Fruit fly (Drosophila melanogaster) whole organism, embryonic: ENCODE data around the gene Sirt4.

Source experiments
- ATbp ChIP-seq: fragments of 200-800 bp; sonication (Bioruptor generic); optimal IDR thresholded peaks from 2 replicates; lab custom pipeline; 2017; ENCODE audit warnings: missing biosample characterization, mild to moderate bottlenecking, missing genetic modification characterization, missing genetic modification reagents
- Bgb ChIP-seq: fragments of 200-800 bp; sonication (Bioruptor generic); IDR thresholded peaks from 2 replicates; pipeline ENCODE4 v1.3.6; 2022; ENCODE audit warnings: missing biosample characterization, missing genetic modification characterization; ENCODE audit not compliant: partially characterized antibody
- CG13775 ChIP-seq: fragments of 200-800 bp; sonication (Bioruptor generic); optimal IDR thresholded peaks from 3 replicates; lab custom pipeline; 2017; ENCODE audit warnings: missing biosample characterization, mild to moderate bottlenecking, missing genetic modification characterization
- CG14014 ChIP-seq: fragments of 200-800 bp; sonication (Bioruptor generic); IDR thresholded peaks from 2 replicates; pipeline ENCODE4 v1.3.6; 2022; ENCODE audit warnings: missing biosample characterization, missing genetic modification characterization
- CG15011 ChIP-seq: fragments of 200-800 bp; sonication (Bioruptor generic); optimal IDR thresholded peaks from 3 replicates; lab custom pipeline; 2018; ENCODE audit warnings: missing biosample characterization, mild to moderate bottlenecking, missing genetic modification characterization
- CG1603 ChIP-seq: fragments of 200-800 bp; sonication (Bioruptor generic); optimal IDR thresholded peaks from 2 replicates; lab custom pipeline; 2019; ENCODE audit warnings: missing biosample characterization, mild to moderate bottlenecking, missing genetic modification characterization, moderate library complexity
- CG16813 ChIP-seq: fragments of 200-800 bp; sonication (Bioruptor generic); IDR thresholded peaks from 3 replicates; pipeline ENCODE4 v1.3.6; 2022; ENCODE audit warnings: missing biosample characterization, missing genetic modification characterization; ENCODE audit not compliant: partially characterized antibody
- CG17829 ChIP-seq: fragments of 200-800 bp; optimal IDR thresholded peaks from 2 replicates; lab custom pipeline; 2019; ENCODE audit warnings: missing biosample characterization, mild to moderate bottlenecking, missing genetic modification characterization, moderate library complexity
- CG18011 ChIP-seq: fragments of 200-800 bp; sonication (Bioruptor generic); optimal IDR thresholded peaks from 2 replicates; lab custom pipeline; 2017; ENCODE audit warnings: missing biosample characterization, missing genetic modification characterization, mild to moderate bottlenecking, moderate library complexity, missing genotype
- CG2129 ChIP-seq: fragments of 200-800 bp; sonication (Bioruptor generic); IDR thresholded peaks from 2 replicates; pipeline ENCODE4 v1.3.6; 2022; ENCODE audit warnings: missing biosample characterization, missing genetic modification characterization; ENCODE audit not compliant: partially characterized antibody
- CG2199 ChIP-seq: fragments of 200-800 bp; sonication (Bioruptor generic); IDR thresholded peaks from 3 replicates; pipeline ENCODE4 v1.3.6; 2022; ENCODE audit warnings: missing biosample characterization, missing genetic modification characterization
- CG2678 ChIP-seq: fragments of 200-800 bp; sonication (Bioruptor generic); optimal IDR thresholded peaks from 3 replicates; lab custom pipeline; 2019; ENCODE audit warnings: missing biosample characterization, mild to moderate bottlenecking, missing genetic modification characterization, moderate library complexity
- CG4282 ChIP-seq: fragments of 200-800 bp; sonication (Bioruptor generic); optimal IDR thresholded peaks from 2 replicates; lab custom pipeline; 2016; ENCODE audit warnings: missing biosample characterization, missing genetic modification characterization
- CG4854 ChIP-seq: fragments of 200-800 bp; sonication (Bioruptor generic); optimal IDR thresholded peaks from 2 replicates; lab custom pipeline; 2016; ENCODE audit warnings: missing biosample characterization, missing genetic modification characterization, inconsistent platforms
- CG7963 ChIP-seq: fragments of 200-800 bp; sonication (Bioruptor generic); IDR thresholded peaks from 3 replicates; pipeline ENCODE4 v1.3.6; 2022; ENCODE audit warnings: missing biosample characterization, missing genetic modification characterization; ENCODE audit not compliant: partially characterized antibody
- Camta ChIP-seq: fragments of 200-800 bp; sonication (Bioruptor generic); optimal IDR thresholded peaks from 2 replicates; lab custom pipeline; 2016; ENCODE audit warnings: missing biosample characterization, missing genetic modification characterization
- Dfd ChIP-seq, 2 experiments: fragments of >200 bp; optimal IDR thresholded peaks; 2 replicates each; lab custom pipeline; 2017; ENCODE audit warnings: missing biosample characterization in 2 of 2, missing genetic modification characterization in 2 of 2
- Doc3 ChIP-seq: fragments of 200-800 bp; sonication (Bioruptor generic); IDR thresholded peaks from 3 replicates; pipeline ENCODE4 v1.3.6; 2022; ENCODE audit warnings: missing biosample characterization, missing genetic modification characterization; ENCODE audit not compliant: partially characterized antibody
- ERR ChIP-seq: fragments of 200-800 bp; sonication (Bioruptor generic); optimal IDR thresholded peaks from 2 replicates; lab custom pipeline; 2016; ENCODE audit warnings: missing biosample characterization, missing genetic modification characterization
- Mad ChIP-seq: fragments of 200-800 bp; sonication (Bioruptor generic); optimal IDR thresholded peaks from 2 replicates; lab custom pipeline; 2016; ENCODE audit warnings: missing biosample characterization, missing genetic modification characterization
- Nf-YB ChIP-seq: fragments of 200-800 bp; sonication (Bioruptor generic); optimal IDR thresholded peaks from 3 replicates; lab custom pipeline; 2019; ENCODE audit warnings: missing biosample characterization, mild to moderate bottlenecking, missing genetic modification characterization, moderate library complexity
- Opbp ChIP-seq: fragments of 200-800 bp; sonication (Bioruptor generic); IDR thresholded peaks from 3 replicates; pipeline ENCODE4 v1.3.6; 2022; ENCODE audit warnings: missing biosample characterization, missing genetic modification characterization; ENCODE audit not compliant: partially characterized antibody
- PHDP ChIP-seq: fragments of 200-800 bp; sonication (Bioruptor generic); optimal IDR thresholded peaks from 3 replicates; lab custom pipeline; 2018; ENCODE audit warnings: missing biosample characterization, mild to moderate bottlenecking, missing genetic modification characterization, moderate library complexity
- Scr ChIP-seq: fragments of 200-800 bp; sonication (Bioruptor generic); IDR thresholded peaks from 2 replicates; pipeline ENCODE4 v1.3.6; 2022; ENCODE audit warnings: missing biosample characterization, missing genetic modification characterization; ENCODE audit not compliant: partially characterized antibody
- Six4 ChIP-seq: fragments of 200-800 bp; sonication (Bioruptor generic); optimal IDR thresholded peaks from 2 replicates; lab custom pipeline; 2016; ENCODE audit warnings: missing biosample characterization, missing genetic modification characterization
- Sox102F ChIP-seq: fragments of 200-800 bp; sonication (Bioruptor generic); optimal IDR thresholded peaks from 2 replicates; lab custom pipeline; 2018; ENCODE audit warnings: missing biosample characterization, mild to moderate bottlenecking, missing genetic modification characterization, moderate library complexity
- Sry-δ ChIP-seq: fragments of 200-800 bp; sonication (Bioruptor generic); optimal IDR thresholded peaks from 2 replicates; lab custom pipeline; 2016; ENCODE audit warnings: missing biosample characterization, missing genetic modification characterization
- Ssrp ChIP-seq: fragments of 200-800 bp; sonication (Bioruptor generic); optimal IDR thresholded peaks from 2 replicates; lab custom pipeline; 2018; ENCODE audit warnings: missing biosample characterization, mild to moderate bottlenecking, missing genetic modification characterization, moderate library complexity
- TFAM ChIP-seq: fragments of 200-800 bp; sonication (Bioruptor generic); optimal IDR thresholded peaks from 2 replicates; lab custom pipeline; 2017; ENCODE audit warnings: missing biosample characterization, missing genetic modification characterization, inconsistent platforms
- Xrp1 ChIP-seq: fragments of 200-800 bp; sonication (Bioruptor generic); IDR thresholded peaks from 2 replicates; pipeline ENCODE4 v1.3.6; 2022; ENCODE audit warnings: missing biosample characterization, missing genetic modification characterization
- ab ChIP-seq: fragments of 200-800 bp; sonication (Bioruptor generic); optimal IDR thresholded peaks from 2 replicates; lab custom pipeline; 2016; ENCODE audit warnings: missing biosample characterization, missing genetic modification characterization
- ara ChIP-seq: fragments of 200-800 bp; sonication (Bioruptor generic); IDR thresholded peaks from 2 replicates; pipeline ENCODE4 v1.3.6; 2022; ENCODE audit warnings: missing biosample characterization, missing genetic modification characterization
- bigmax ChIP-seq: fragments of 200-800 bp; sonication (Bioruptor generic); optimal IDR thresholded peaks from 2 replicates; lab custom pipeline; 2018; ENCODE audit warnings: missing biosample characterization, mild to moderate bottlenecking, missing genetic modification characterization
- cad ChIP-seq: fragments of >200 bp; optimal IDR thresholded peaks from 2 replicates; lab custom pipeline; 2017; ENCODE audit warnings: missing biosample characterization, missing genetic modification characterization
- chm ChIP-seq: fragments of 200-800 bp; sonication (Bioruptor generic); IDR thresholded peaks from 2 replicates; pipeline ENCODE4 v1.3.6; 2022; ENCODE audit warnings: missing biosample characterization, missing genetic modification characterization
- crc ChIP-seq: fragments of 200-800 bp; sonication (Bioruptor generic); optimal IDR thresholded peaks from 2 replicates; lab custom pipeline; 2016; ENCODE audit warnings: missing biosample characterization, missing genetic modification characterization
- croc ChIP-seq: fragments of 200-800 bp; sonication (Bioruptor generic); conservative IDR thresholded peaks from 3 replicates; pipeline ENCODE4 v1.3.6; 2022; ENCODE audit warnings: missing biosample characterization, missing genetic modification characterization
- esg ChIP-seq: fragments of 200-800 bp; sonication (Bioruptor generic); conservative IDR thresholded peaks from 2 replicates; pipeline ENCODE4 v1.3.6; 2022; ENCODE audit warnings: missing biosample characterization, missing genetic modification characterization
- gfzf ChIP-seq: fragments of 200-800 bp; sonication (Bioruptor generic); optimal IDR thresholded peaks from 2 replicates; lab custom pipeline; 2016; ENCODE audit warnings: missing biosample characterization, mild to moderate bottlenecking, missing genetic modification characterization, moderate library complexity
- jumu ChIP-seq: fragments of 200-800 bp; sonication (Bioruptor generic); optimal IDR thresholded peaks from 3 replicates; lab custom pipeline; 2016; ENCODE audit warnings: missing biosample characterization, missing genetic modification characterization
- knrl ChIP-seq: fragments of 200-800 bp; sonication (Bioruptor generic); IDR thresholded peaks from 3 replicates; pipeline ENCODE4 v1.3.6; 2022; ENCODE audit warnings: missing biosample characterization, missing genetic modification characterization; ENCODE audit not compliant: partially characterized antibody
- nerfin-2 ChIP-seq: fragments of 200-800 bp; sonication (Bioruptor generic); IDR thresholded peaks from 2 replicates; pipeline ENCODE4 v1.3.6; 2022; ENCODE audit warnings: missing biosample characterization, missing genetic modification characterization; ENCODE audit not compliant: partially characterized antibody
- nmo ChIP-seq: fragments of 200-800 bp; sonication (Bioruptor generic); optimal IDR thresholded peaks from 2 replicates; lab custom pipeline; 2018; ENCODE audit warnings: missing biosample characterization, mild to moderate bottlenecking, missing genetic modification characterization, moderate library complexity
- pan ChIP-seq, 4 experiments: fragments of >200 bp in 3 of 4; fragments of 200-800 bp in 1 of 4; sonication (Bioruptor generic) in 1 of 4; optimal IDR thresholded peaks in 3 of 4; IDR thresholded peaks in 1 of 4; 2 replicates each; pipeline versions ENCODE4 v1.3.6 to Lab custom; 2017 to 2022; ENCODE audit warnings: missing biosample characterization in 2 of 4, missing genetic modification characterization in 2 of 4, mixed read lengths in 1 of 4
- schlank ChIP-seq: fragments of 200-800 bp; sonication (Bioruptor generic); optimal IDR thresholded peaks from 2 replicates; lab custom pipeline; 2018; ENCODE audit warnings: missing biosample characterization, mild to moderate bottlenecking, missing genetic modification characterization
- sna ChIP-seq: fragments of 200-800 bp; sonication (Bioruptor generic); IDR thresholded peaks from 2 replicates; pipeline ENCODE4 v1.3.6; 2022; ENCODE audit warnings: missing biosample characterization, missing genetic modification characterization; ENCODE audit not compliant: partially characterized antibody
- trem ChIP-seq: fragments of 200-800 bp; optimal IDR thresholded peaks from 3 replicates; lab custom pipeline; 2019; ENCODE audit warnings: missing biosample characterization, mild to moderate bottlenecking, missing genetic modification characterization, moderate library complexity
- twi ChIP-seq: fragments of 200-800 bp; optimal IDR thresholded peaks from 2 replicates; lab custom pipeline; 2019; ENCODE audit warnings: missing biosample characterization, mild to moderate bottlenecking, missing genetic modification characterization, moderate library complexity

Gene Sirt4

DNA sequence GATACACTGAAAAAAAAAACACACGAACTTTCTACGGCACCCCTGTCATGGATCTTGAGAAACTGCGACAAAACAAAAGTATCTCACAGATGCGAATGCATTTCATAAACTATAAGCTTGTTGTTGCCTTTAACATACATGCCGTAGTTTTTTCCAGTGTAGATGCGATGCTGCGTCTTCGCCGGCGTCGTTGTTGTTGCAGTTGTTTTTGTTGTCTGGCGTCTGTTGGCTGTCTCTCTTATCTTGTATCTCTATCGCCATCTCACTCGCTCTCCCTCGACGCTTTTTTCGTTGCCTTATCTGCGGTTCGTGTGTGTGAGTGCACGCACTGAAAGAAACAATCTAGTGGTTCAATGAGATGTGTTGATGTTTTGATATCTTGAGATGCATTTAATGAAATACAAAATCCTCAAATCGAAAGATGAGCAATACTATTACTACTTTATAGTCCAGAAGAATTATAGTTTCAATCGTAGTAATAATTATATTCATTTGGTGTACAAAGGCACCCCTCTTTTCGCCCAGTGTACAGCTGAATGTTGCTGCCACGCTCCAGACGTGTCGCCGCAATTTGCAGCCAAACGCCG is 30.8 kb upstream of the Sirt4 start (continued):
- peak; percentile 72 for TF ChIP-seq Sry-δ (GFP tag; lab: Kevin White, UChicago)
- TF ChIP-seq schlank (tag; lab: Kevin White, UChicago): peak; percentile 82
- TF ChIP-seq esg (GFP tag; lab: Robert Waterston, UW): peak; percentile 95
- TF ChIP-seq Nf-YB (GFP tag; lab: Kevin White, UChicago): peak; percentile 82
- TF ChIP-seq Six4 (GFP tag; lab: Kevin White, UChicago): peak; percentile 98
- TF ChIP-seq CG18011 (GFP tag; lab: Kevin White, UChicago): peak; percentile 67
- TF ChIP-seq Dfd (GFP tag; optimal IDR thresholded peaks at IDR 0.05; lab: Kevin White, UChicago): no peak
- TF ChIP-seq gfzf (GFP tag; lab: Kevin White, UChicago): peak; percentile 37
- TF ChIP-seq ara: peak; percentile 98
- peak; percentile 95 for TF ChIP-seq crc (GFP tag; lab: Kevin White, UChicago)
- TF ChIP-seq Sox102F (GFP tag; lab: Kevin White, UChicago): peak; percentile 95
- TF ChIP-seq nmo (GFP tag; lab: Kevin White, UChicago): peak; percentile 95
- no peak for TF ChIP-seq Bgb (GFP tag; lab: Robert Waterston, UW)
- peak; percentile 97 for TF ChIP-seq ERR
- peak; percentile 95 for TF ChIP-seq ATbp
- peak; percentile 99 for TF ChIP-seq jumu (GFP tag; lab: Kevin White, UChicago)
- TF ChIP-seq Doc3 (GFP tag; lab: Robert Waterston, UW): no peak
- TF ChIP-seq CG4854 (GFP tag; lab: Kevin White, UChicago): peak; percentile 86
- TF ChIP-seq trem: peak; percentile 82
- peak; percentile 95 for TF ChIP-seq CG2678 (tag; lab: Kevin White, UChicago)
- no peak for TF ChIP-seq nerfin-2 (GFP tag; lab: Robert Waterston, UW)
- TF ChIP-seq CG15011: peak; percentile 84
- peak; percentile 48 for TF ChIP-seq bigmax
- TF ChIP-seq CG4282: peak; percentile 96
- no peak for TF ChIP-seq cad (GFP tag; lab: Kevin White, UChicago)
- peak; percentile 96 for TF ChIP-seq Mad (GFP tag; lab: Kevin White, UChicago)
- peak; percentile 97 for TF ChIP-seq CG2199 (GFP tag; lab: Robert Waterston, UW)
- TF ChIP-seq CG17829 (tag; lab: Kevin White, UChicago): peak; percentile 81
- no peak for TF ChIP-seq sna (GFP tag; lab: Robert Waterston, UW)
- TF ChIP-seq Ssrp (tag; lab: Kevin White, UChicago): peak; percentile 96
- peak; percentile 98 for TF ChIP-seq ab (GFP tag; lab: Kevin White, UChicago)
- peak; percentile 89 for TF ChIP-seq PHDP (tag; lab: Kevin White, UChicago)
- peak; percentile 93 for TF ChIP-seq CG13775
- peak; percentile 94 for TF ChIP-seq CG14014
- TF ChIP-seq Camta (GFP tag; lab: Kevin White, UChicago): peak; percentile 97

DNA sequence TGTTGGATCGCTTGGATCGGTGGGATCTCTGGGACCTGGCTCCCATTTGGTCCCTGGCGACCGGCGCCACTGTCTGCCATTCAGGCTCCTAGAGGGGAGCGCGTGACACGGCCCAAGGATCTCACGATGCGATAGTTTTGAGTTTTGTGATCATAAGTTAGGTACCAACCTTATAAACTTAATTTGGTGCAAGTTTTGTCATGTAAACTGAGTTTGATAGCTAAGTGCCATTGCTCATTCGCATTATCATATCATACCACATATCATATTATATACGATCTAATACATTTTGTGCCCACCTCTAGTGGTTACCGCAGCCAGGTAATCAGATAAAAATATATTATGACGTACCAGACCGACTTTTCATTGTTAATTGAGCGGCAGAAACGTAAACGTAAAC is 30.2 kb upstream of the Sirt4 start:
- TF ChIP-seq croc (no peak), Xrp1 (no peak), pan (optimal IDR thresholded peaks at IDR 0.05; lab: Kevin White, UChicago) (no peak), pan (GFP tag; optimal IDR thresholded peaks at IDR 0.05 in 1 of 2, IDR thresholded peaks at IDR 0.05 in 1 of 2) (peak in 1 of 2 experiments; percentile 6), twi (tag; lab: Kevin White, UChicago) (peak; percentile 52), Sry-δ (GFP tag; lab: Kevin White, UChicago) (peak; percentile 64), Opbp (GFP tag; lab: Robert Waterston, UW) (peak; percentile 56; the same call in 1 of the 3 replicates), Scr (GFP tag; lab: Robert Waterston, UW) (peak; percentile 79), chm (GFP tag; lab: Robert Waterston, UW) (peak; percentile 20; the same call in 1 of the 2 replicates), CG7963 (GFP tag; lab: Robert Waterston, UW) (0 out of 3 replicates have a peak, but pooled peaks have one; percentile 25), CG16813 (GFP tag; lab: Robert Waterston, UW) (peak; percentile 82), TFAM (GFP tag; lab: Kevin White, UChicago) (no peak), knrl (GFP tag; lab: Robert Waterston, UW) (peak; percentile 63; the same call in 2 of the 3 replicates), sna (GFP tag; lab: Robert Waterston, UW) (peak; percentile 65), CG2129 (GFP tag; lab: Robert Waterston, UW) (peak; percentile 57; the same call in 1 of the 2 replicates), CG1603 (tag; lab: Kevin White, UChicago) (peak; percentile 30)
